Worm (Caenorhabditis elegans): ENCODE data around the gene F11D5.5.

DNA sequence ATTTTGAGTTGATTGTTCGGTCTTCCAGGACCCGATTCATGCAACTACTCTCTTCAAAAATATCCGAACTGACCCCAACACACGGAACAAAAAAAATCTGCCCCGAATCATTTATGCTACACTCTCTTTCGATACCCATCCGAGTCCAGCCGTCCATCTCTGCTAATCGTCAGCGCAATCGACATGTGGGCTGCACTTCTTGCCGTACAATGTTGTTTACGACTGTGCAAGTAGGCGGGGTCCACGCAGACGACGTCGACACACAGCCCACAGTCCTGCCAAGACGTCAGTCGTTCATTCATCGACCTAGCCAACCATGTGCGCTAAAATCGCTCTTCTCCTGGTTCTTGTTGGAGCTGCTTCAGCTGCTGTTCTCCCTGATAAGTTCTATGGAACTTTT is 43.0 kb upstream of the F11D5.5 start, which contains the start of gene lbp-1:
- TF ChIP-seq dao-5 (tag; optimal IDR thresholded peaks at IDR 0.05) (no peak), him-1 (tag; optimal IDR thresholded peaks at IDR 0.05) (no peak), W03F9.2 (tag; optimal IDR thresholded peaks at IDR 0.05) (no peak)
